Worm (Caenorhabditis elegans) whole organism, L4/young adult: ENCODE results near the gene sox-3.

ENCODE experiments used
- W03F9.2 ChIP-seq: fragments of 150-350 bp; optimal IDR thresholded peaks from 2 replicates; lab custom pipeline; 2014; ENCODE audit warnings: missing biosample characterization, missing genetic modification characterization
- dao-5 ChIP-seq: sonication (generic microtip); optimal IDR thresholded peaks from 2 replicates; lab custom pipeline; 2016; ENCODE audit warnings: missing genotype, missing genetic modification characterization, moderate library complexity, missing compliant biosample characterization

ce11 chrX:14684406-14684927, 8.3 kb downstream of the sox-3 start, which contains the start of gene csq-1:
- TF ChIP-seq W03F9.2: no peak
- no peak for TF ChIP-seq dao-5
